Worm (Caenorhabditis elegans): ENCODE data around the gene F12A10.8.

ce11 chrII:5487844-5488243 lies 13.0 kb downstream of the F12A10.8 start, which contains the start of gene nep-5:
- no peak for TF ChIP-seq nhr-77 (tag; optimal IDR thresholded peaks at IDR 0.05)
- TF ChIP-seq lsy-2 (tag; optimal IDR thresholded peaks at IDR 0.05), result no peak
- no peak for TF ChIP-seq mdl-1 (tag; optimal IDR thresholded peaks at IDR 0.05)
- no peak for TF ChIP-seq nhr-11 (tag; optimal IDR thresholded peaks at IDR 0.05)
- TF ChIP-seq elt-1 (tag; optimal IDR thresholded peaks at IDR 0.05), result no peak
- no peak for TF ChIP-seq lin-39 (tag; optimal IDR thresholded peaks at IDR 0.05)
- TF ChIP-seq nhr-25 (tag; optimal IDR thresholded peaks at IDR 0.05), result no peak
- no peak for TF ChIP-seq snpc-4 (tag; optimal IDR thresholded peaks at IDR 0.05)
- no peak for TF ChIP-seq lin-11 (tag; optimal IDR thresholded peaks at IDR 0.05)
- no peak for TF ChIP-seq unc-55 (GFP tag; optimal IDR thresholded peaks at IDR 0.05)
